Worm (Caenorhabditis elegans): Measurements from ENCODE around the gene Y75B8A.32.

DNA sequence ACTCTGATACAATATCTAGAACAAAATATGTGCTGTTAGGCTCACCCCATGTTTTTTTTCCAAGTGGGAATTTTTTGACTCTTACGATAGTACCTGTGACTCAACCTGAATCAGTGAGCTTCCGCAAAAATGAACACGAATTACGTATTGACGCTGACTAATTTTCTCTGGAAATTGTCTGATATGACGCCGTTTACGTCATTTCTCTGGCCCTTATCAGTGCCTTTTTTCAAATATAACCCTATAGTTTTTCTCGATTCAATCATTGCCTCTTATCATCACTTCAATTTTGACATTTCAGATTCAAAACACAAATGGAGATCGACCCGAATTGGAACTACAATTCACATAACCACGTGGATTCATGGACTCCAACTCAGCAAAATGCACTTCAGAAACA, 39.6 kb downstream of the Y75B8A.32 start, which contains the start of gene Y75B8A.28:
- TF ChIP-seq hmbx-1 (tag; optimal IDR thresholded peaks at IDR 0.05) (no peak), flt-1 (GFP tag; IDR thresholded peaks at IDR 0.05) (no peak), ceh-13 (GFP tag; optimal IDR thresholded peaks at IDR 0.05) (no peak), B0310.2 (tag; optimal IDR thresholded peaks at IDR 0.05) (no peak), hnd-1 (tag; optimal IDR thresholded peaks at IDR 0.05) (no peak), tbx-37 (GFP tag; conservative IDR thresholded peaks at IDR 0.05) (no peak), hmg-4 (GFP tag; optimal IDR thresholded peaks at IDR 0.05) (no peak), ama-1 (optimal IDR thresholded peaks at IDR 0.05) (no peak)

Data from whole organism, early embryonic.